Worm (Caenorhabditis elegans): ENCODE data around the gene C38C3.3.

The C38C3.3 gene

DNA sequence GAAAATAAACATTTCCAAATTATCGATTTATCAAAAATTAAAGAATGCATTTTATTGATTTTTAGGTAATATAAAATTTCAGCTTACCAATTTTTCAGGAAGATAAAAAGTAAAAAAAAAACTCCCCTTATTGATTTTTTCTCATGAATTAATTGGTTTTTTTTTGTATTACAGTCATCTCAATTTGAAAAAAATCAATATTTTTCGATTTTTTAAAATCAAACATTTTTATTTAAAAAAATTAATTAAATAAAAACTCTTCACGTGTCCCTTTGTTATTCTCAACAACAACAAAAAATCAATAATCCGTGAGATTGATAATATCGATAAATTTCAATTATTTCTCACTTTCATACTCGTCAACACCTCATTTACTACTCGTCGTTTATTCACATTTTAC lies at the start of gene C38C3.3:
TSS of gene C38C3.3 (plus strand) at position 301 of the 400 bp plus-strand sequence.
- no peak for TF ChIP-seq tab-1 (GFP tag; IDR thresholded peaks at IDR 0.05)
- TF ChIP-seq med-1 (GFP tag; optimal IDR thresholded peaks at IDR 0.05; ENCODE audit: insufficient read depth) = no peak
- no peak for TF ChIP-seq T22C8.4 (GFP tag; IDR thresholded peaks at IDR 0.05)
- no peak for TF ChIP-seq ref-1 (GFP tag; conservative IDR thresholded peaks at IDR 0.05)
- no peak for TF ChIP-seq klf-2 (GFP tag; conservative IDR thresholded peaks at IDR 0.05)
- TF ChIP-seq cog-1 (tag; optimal IDR thresholded peaks at IDR 0.05) = no peak
- TF ChIP-seq ztf-23 (GFP tag; IDR thresholded peaks at IDR 0.05) = no peak
- TF ChIP-seq ztf-29 (GFP tag; IDR thresholded peaks at IDR 0.05) = no peak
- TF ChIP-seq flt-1 (GFP tag; IDR thresholded peaks at IDR 0.05) = no peak

ce11 chrV:1447079-1447478 lies 48.4 kb upstream of the C38C3.3 start, which contains the start of gene cnc-4:
Gene cnc-4, plus strand, starts transcription at chrV:1447195.
- TF ChIP-seq ztf-23 (GFP tag; IDR thresholded peaks at IDR 0.05) (no peak), ztf-29 (GFP tag; IDR thresholded peaks at IDR 0.05) (no peak), ref-1 (GFP tag; conservative IDR thresholded peaks at IDR 0.05) (no peak), tab-1 (GFP tag; IDR thresholded peaks at IDR 0.05) (no peak)

ce11 chrV:1447724-1448123 lies 47.7 kb upstream of the C38C3.3 start, which contains the start of gene cnc-3:
Gene cnc-3, plus strand, starts transcription at chrV:1448004.
- no peak for TF ChIP-seq cog-1 (tag; optimal IDR thresholded peaks at IDR 0.05)
- TF ChIP-seq T22C8.4 (GFP tag; IDR thresholded peaks at IDR 0.05) = no peak
- no peak for TF ChIP-seq med-1 (GFP tag; optimal IDR thresholded peaks at IDR 0.05; ENCODE audit: insufficient read depth)
- TF ChIP-seq klf-2 (GFP tag; conservative IDR thresholded peaks at IDR 0.05) = no peak
- no peak for TF ChIP-seq ref-1 (GFP tag; conservative IDR thresholded peaks at IDR 0.05)
- no peak for TF ChIP-seq ztf-29 (GFP tag; IDR thresholded peaks at IDR 0.05)
- TF ChIP-seq flt-1 (GFP tag; IDR thresholded peaks at IDR 0.05) = no peak
- TF ChIP-seq ztf-23 (GFP tag; IDR thresholded peaks at IDR 0.05) = no peak
- no peak for TF ChIP-seq tab-1 (GFP tag; IDR thresholded peaks at IDR 0.05)

DNA sequence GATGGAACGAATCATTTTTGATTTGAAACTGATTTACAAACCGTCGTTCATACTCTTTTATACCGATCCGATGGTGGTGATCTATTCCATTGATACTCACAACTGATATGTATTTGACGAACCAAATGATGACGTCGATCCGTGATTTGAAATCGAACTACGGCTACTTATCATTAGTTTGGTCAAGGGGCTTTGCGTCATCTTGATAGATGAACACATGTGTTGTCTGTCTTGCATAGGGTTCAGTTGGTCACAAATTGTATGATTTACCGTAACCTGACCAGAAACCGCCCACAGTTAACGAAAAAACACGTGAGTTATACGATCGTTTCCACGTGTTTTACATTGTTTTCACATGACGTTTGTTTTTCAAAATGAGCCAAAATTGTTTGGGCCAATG lies 45.3 kb upstream of the C38C3.3 start, which contains the start of gene cnc-2:
TSS of gene cnc-2 (minus strand) at position 24 of the 400 bp plus-strand sequence.
- TF ChIP-seq T22C8.4 (GFP tag; IDR thresholded peaks at IDR 0.05) (no peak), flt-1 (GFP tag; IDR thresholded peaks at IDR 0.05) (no peak), cog-1 (tag; optimal IDR thresholded peaks at IDR 0.05) (no peak), ref-1 (GFP tag; conservative IDR thresholded peaks at IDR 0.05) (no peak), med-1 (GFP tag; optimal IDR thresholded peaks at IDR 0.05; ENCODE audit: insufficient read depth) (no peak), ztf-29 (GFP tag; IDR thresholded peaks at IDR 0.05) (no peak), klf-2 (GFP tag; conservative IDR thresholded peaks at IDR 0.05) (no peak), tab-1 (GFP tag; IDR thresholded peaks at IDR 0.05) (no peak), ztf-23 (GFP tag; IDR thresholded peaks at IDR 0.05) (no peak)

DNA sequence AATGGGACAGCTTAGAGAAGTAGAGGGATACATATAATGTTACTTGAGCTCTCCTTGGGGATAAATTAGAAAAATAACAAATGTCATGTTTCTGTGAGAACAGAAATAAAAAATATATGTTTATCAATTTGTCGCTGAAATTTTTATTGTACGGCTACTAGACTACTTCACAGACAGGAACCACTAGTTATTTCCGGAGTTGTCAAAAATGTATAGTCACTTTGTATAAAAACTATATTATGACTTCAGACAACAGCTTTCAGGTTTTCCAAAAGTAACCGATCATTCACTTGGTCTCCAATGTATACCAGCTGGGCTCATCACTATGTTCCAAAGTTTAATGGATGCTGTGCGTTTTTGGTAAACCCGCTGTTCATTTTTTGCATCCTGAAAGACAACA lies 44.1 kb upstream of the C38C3.3 start, which contains the start of gene srj-23:
TSS of gene srj-23 (plus strand) at position 301 of the 400 bp plus-strand sequence.
- TF ChIP-seq ztf-29 (GFP tag; IDR thresholded peaks at IDR 0.05) (no peak), flt-1 (GFP tag; IDR thresholded peaks at IDR 0.05) (no peak), ztf-23 (GFP tag; IDR thresholded peaks at IDR 0.05) (no peak), tab-1 (GFP tag; IDR thresholded peaks at IDR 0.05) (no peak), ref-1 (GFP tag; conservative IDR thresholded peaks at IDR 0.05) (no peak), med-1 (GFP tag; optimal IDR thresholded peaks at IDR 0.05; ENCODE audit: insufficient read depth) (no peak), cog-1 (tag; optimal IDR thresholded peaks at IDR 0.05) (no peak), klf-2 (GFP tag; conservative IDR thresholded peaks at IDR 0.05) (no peak), T22C8.4 (GFP tag; IDR thresholded peaks at IDR 0.05) (no peak)

ce11 chrV:1454762-1455161 lies 40.7 kb upstream of the C38C3.3 start, which contains the start of gene chil-14:
Gene chil-14, plus strand, starts transcription at chrV:1455062.
- TF ChIP-seq ztf-23 (GFP tag; IDR thresholded peaks at IDR 0.05) (no peak), klf-2 (GFP tag; conservative IDR thresholded peaks at IDR 0.05) (no peak), cog-1 (tag; optimal IDR thresholded peaks at IDR 0.05) (no peak), T22C8.4 (GFP tag; IDR thresholded peaks at IDR 0.05) (no peak), ref-1 (GFP tag; conservative IDR thresholded peaks at IDR 0.05) (no peak)

ce11 chrV:1455280-1455679 lies 40.2 kb upstream of the C38C3.3 start:
- no peak for TF ChIP-seq klf-2 (GFP tag; conservative IDR thresholded peaks at IDR 0.05)
- TF ChIP-seq ztf-29 (GFP tag; IDR thresholded peaks at IDR 0.05) = no peak
- no peak for TF ChIP-seq ztf-23 (GFP tag; IDR thresholded peaks at IDR 0.05)
- TF ChIP-seq med-1 (GFP tag; optimal IDR thresholded peaks at IDR 0.05; ENCODE audit: insufficient read depth) = no peak
- no peak for TF ChIP-seq T22C8.4 (GFP tag; IDR thresholded peaks at IDR 0.05)
- TF ChIP-seq flt-1 (GFP tag; IDR thresholded peaks at IDR 0.05) = no peak
- no peak for TF ChIP-seq tab-1 (GFP tag; IDR thresholded peaks at IDR 0.05)
- TF ChIP-seq cog-1 (tag; optimal IDR thresholded peaks at IDR 0.05) = no peak

- no peak for TF ChIP-seq tab-1 (GFP tag; IDR thresholded peaks at IDR 0.05)
- no peak for TF ChIP-seq klf-2 (GFP tag; conservative IDR thresholded peaks at IDR 0.05)
- TF ChIP-seq ztf-29 (GFP tag; IDR thresholded peaks at IDR 0.05) = no peak
- TF ChIP-seq ztf-23 (GFP tag; IDR thresholded peaks at IDR 0.05) = no peak
- no peak for TF ChIP-seq flt-1 (GFP tag; IDR thresholded peaks at IDR 0.05)
- no peak for TF ChIP-seq med-1 (GFP tag; optimal IDR thresholded peaks at IDR 0.05; ENCODE audit: insufficient read depth)
- TF ChIP-seq cog-1 (tag; optimal IDR thresholded peaks at IDR 0.05) = no peak
- TF ChIP-seq T22C8.4 (GFP tag; IDR thresholded peaks at IDR 0.05) = no peak
- TF ChIP-seq ref-1 (GFP tag; conservative IDR thresholded peaks at IDR 0.05) = no peak
These were observed 38.8 kb upstream of the C38C3.3 start for ce11 chrV:1456614-1457013.

ce11 chrV:1459374-1459926 lies 36.0 kb upstream of the C38C3.3 start:
- TF ChIP-seq ztf-23 (GFP tag; IDR thresholded peaks at IDR 0.05) = no peak
- no peak for TF ChIP-seq klf-2 (GFP tag; conservative IDR thresholded peaks at IDR 0.05)
- TF ChIP-seq ztf-29 (GFP tag; IDR thresholded peaks at IDR 0.05) = no peak
- no peak for TF ChIP-seq flt-1 (GFP tag; IDR thresholded peaks at IDR 0.05)
- TF ChIP-seq med-1 (GFP tag; optimal IDR thresholded peaks at IDR 0.05; ENCODE audit: insufficient read depth) = no peak
- no peak for TF ChIP-seq T22C8.4 (GFP tag; IDR thresholded peaks at IDR 0.05)
- TF ChIP-seq tab-1 (GFP tag; IDR thresholded peaks at IDR 0.05) = no peak
- TF ChIP-seq ref-1 (GFP tag; conservative IDR thresholded peaks at IDR 0.05) = no peak
- TF ChIP-seq cog-1 (tag; optimal IDR thresholded peaks at IDR 0.05) = no peak

DNA sequence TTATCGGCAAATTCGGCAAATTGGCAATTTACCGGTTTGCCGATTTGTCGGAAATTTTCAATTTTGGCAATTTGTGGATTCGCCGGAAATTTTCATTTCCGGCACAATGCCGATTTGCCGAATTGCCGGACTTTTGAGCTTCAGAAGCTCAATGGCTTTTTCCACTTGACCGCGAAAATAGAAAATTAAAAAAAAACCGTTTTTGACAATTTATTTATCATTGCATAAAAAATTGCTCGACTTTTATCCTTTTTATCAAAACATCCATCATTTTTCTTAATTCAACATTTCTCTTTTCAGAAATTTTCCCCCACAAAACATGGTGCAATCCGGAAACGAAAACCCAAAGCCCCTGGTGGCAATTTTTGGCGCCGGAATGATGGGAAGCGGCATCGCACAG lies 35.4 kb upstream of the C38C3.3 start, which contains the start of gene hacd-1:
TSS of gene hacd-1 (plus strand) at position 301 of the 400 bp plus-strand sequence.
- TF ChIP-seq klf-2 (GFP tag; conservative IDR thresholded peaks at IDR 0.05) (no peak), med-1 (GFP tag; optimal IDR thresholded peaks at IDR 0.05; ENCODE audit: insufficient read depth) (no peak), ztf-29 (GFP tag; IDR thresholded peaks at IDR 0.05) (no peak), ref-1 (GFP tag; conservative IDR thresholded peaks at IDR 0.05) (no peak), T22C8.4 (GFP tag; IDR thresholded peaks at IDR 0.05) (no peak), tab-1 (GFP tag; IDR thresholded peaks at IDR 0.05) (no peak), ztf-23 (GFP tag; IDR thresholded peaks at IDR 0.05) (no peak), cog-1 (tag; optimal IDR thresholded peaks at IDR 0.05) (no peak), flt-1 (GFP tag; IDR thresholded peaks at IDR 0.05) (no peak)

Data from whole organism, midembryonic.